Worm (Caenorhabditis elegans): Measurements from ENCODE around the gene M02B1.4.

The M02B1.4 gene

DNA sequence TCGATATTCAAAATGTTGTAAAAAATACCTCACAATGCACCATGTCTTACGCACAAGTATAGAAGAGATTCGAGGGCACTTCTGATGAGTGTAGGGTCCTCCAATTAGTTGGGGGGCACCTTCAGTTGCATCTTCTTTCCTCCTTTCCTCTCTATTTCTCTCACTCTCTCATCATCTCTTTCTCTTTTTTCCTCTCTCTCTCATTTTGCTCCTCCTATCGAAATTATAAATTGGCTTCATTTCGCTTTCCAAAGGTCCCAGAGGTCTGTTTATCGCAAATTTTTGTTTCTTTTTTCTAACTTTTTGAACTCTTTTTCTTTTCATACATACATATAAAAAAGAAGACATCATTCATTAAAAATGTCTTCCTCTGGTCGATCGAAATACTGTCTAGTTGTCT is 17.8 kb upstream of the M02B1.4 start:
- TF ChIP-seq unc-55 (GFP tag; optimal IDR thresholded peaks at IDR 0.05) (no peak), lsy-2 (tag; optimal IDR thresholded peaks at IDR 0.05) (peak in 1 of 2 experiments; percentile 7), zag-1 (tag; optimal IDR thresholded peaks at IDR 0.05) (no peak), C34F6.9 (tag; optimal IDR thresholded peaks at IDR 0.05) (peak; percentile 18)

DNA sequence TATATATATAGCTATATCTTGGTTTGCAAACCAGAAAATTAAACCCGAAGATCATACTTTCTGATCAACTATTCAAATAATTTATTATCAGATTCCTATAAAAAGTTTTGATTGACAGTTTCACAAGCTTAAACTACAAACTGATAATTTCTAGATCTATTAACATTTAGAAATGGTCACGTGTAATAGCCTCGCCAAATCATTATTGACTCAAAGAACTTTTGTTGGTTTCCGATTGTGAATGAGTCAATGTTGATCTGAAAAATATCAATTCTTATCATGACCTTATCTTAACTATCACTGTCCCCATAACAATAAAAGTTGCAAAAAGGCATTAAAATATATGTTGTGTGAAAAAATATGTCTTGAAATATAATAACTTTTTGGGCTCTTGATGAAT is 17.0 kb upstream of the M02B1.4 start:
- TF ChIP-seq nhr-21 (tag; optimal IDR thresholded peaks at IDR 0.05) (no peak), nhr-77 (tag; optimal IDR thresholded peaks at IDR 0.05) (no peak), lin-13 (GFP tag; optimal IDR thresholded peaks at IDR 0.05) (no peak), crh-2 (tag; optimal IDR thresholded peaks at IDR 0.05) (peak; percentile 53), sma-9 (GFP tag; optimal IDR thresholded peaks at IDR 0.05) (peak; percentile 55), sma-9 (tag; optimal IDR thresholded peaks at IDR 0.05) (no peak), fos-1 (tag; optimal IDR thresholded peaks at IDR 0.05) (peak; percentile 85), ZK546.5 (tag; optimal IDR thresholded peaks at IDR 0.05) (no peak), lsy-2 (tag; optimal IDR thresholded peaks at IDR 0.05) (peak in 1 of 2 experiments; percentile 8), gmeb-1 (tag; optimal IDR thresholded peaks at IDR 0.05) (peak; percentile 32), skn-1 (tag; optimal IDR thresholded peaks at IDR 0.05) (peak; percentile 71), zag-1 (tag; optimal IDR thresholded peaks at IDR 0.05) (no peak)

DNA sequence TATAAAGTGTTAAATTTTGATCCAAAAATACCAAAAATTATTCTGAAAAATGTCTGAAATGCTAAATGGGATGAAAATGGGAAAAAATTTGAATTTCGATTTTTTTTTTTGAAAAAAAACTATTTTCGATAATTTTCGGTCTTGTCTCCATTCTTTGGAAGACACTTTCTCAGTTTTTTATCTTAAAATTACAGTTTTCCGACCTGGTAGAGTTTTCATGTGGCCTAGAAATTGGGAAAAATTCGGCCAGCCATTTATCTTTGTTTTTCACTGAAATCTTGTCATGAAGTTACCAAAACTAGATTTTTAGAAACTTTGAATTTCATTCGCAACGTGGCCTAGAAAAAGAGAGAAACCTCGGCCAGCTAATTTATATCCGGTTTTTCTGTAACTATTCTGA is 15.8 kb upstream of the M02B1.4 start:
- TF ChIP-seq egl-27 (tag; optimal IDR thresholded peaks at IDR 0.05), result no peak
- no peak for TF ChIP-seq alr-1 (tag; optimal IDR thresholded peaks at IDR 0.05)
- TF ChIP-seq dmd-4 (tag; optimal IDR thresholded peaks at IDR 0.05), result no peak
- no peak for TF ChIP-seq lin-39 (tag; optimal IDR thresholded peaks at IDR 0.05)
- TF ChIP-seq lin-13 (GFP tag; optimal IDR thresholded peaks at IDR 0.05), result no peak
- no peak for TF ChIP-seq sma-3 (GFP tag; optimal IDR thresholded peaks at IDR 0.05)
- no peak for TF ChIP-seq elt-3 (tag; optimal IDR thresholded peaks at IDR 0.05)
- TF ChIP-seq ama-1 (optimal IDR thresholded peaks at IDR 0.05), result no peak
- TF ChIP-seq skn-1 (tag; optimal IDR thresholded peaks at IDR 0.05), result no peak
- TF ChIP-seq mdl-1 (tag; optimal IDR thresholded peaks at IDR 0.05), result no peak
- no peak for TF ChIP-seq crh-2 (tag; optimal IDR thresholded peaks at IDR 0.05)
- no peak for TF ChIP-seq ztf-1 (GFP tag; conservative IDR thresholded peaks at IDR 0.05)

DNA sequence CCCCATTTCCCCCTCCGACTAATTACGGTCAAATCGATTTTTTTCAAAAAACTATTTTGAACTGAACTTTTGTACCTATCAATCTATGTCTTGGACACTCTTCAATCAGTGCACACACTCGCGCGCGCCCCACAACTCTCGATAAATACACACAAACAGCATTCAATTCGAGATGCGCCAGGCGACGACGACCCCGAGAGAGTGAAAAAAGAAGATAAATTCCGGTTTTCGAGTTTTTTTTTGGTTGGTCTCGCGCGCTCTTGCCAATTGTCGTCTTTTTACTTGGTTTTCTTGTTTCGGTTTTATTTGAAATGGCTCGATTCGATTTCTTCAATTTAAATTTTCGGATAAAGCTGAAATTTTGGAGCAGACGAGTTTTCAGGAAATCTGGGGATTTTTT is 15.2 kb upstream of the M02B1.4 start:
- no peak for TF ChIP-seq elt-3 (tag; optimal IDR thresholded peaks at IDR 0.05)
- TF ChIP-seq lin-11 (tag; optimal IDR thresholded peaks at IDR 0.05), result no peak
- TF ChIP-seq fos-1 (tag; optimal IDR thresholded peaks at IDR 0.05), result peak; percentile 38
- peak; percentile 39 for TF ChIP-seq sem-4 (tag; optimal IDR thresholded peaks at IDR 0.05)
- no peak for TF ChIP-seq ZK546.5 (tag; optimal IDR thresholded peaks at IDR 0.05)
- TF ChIP-seq dmd-4 (tag; optimal IDR thresholded peaks at IDR 0.05), result no peak
- TF ChIP-seq ama-1 (optimal IDR thresholded peaks at IDR 0.05), result no peak
- no peak for TF ChIP-seq nhr-77 (tag; optimal IDR thresholded peaks at IDR 0.05)
- TF ChIP-seq ceh-82 (tag; optimal IDR thresholded peaks at IDR 0.05), result no peak
- TF ChIP-seq mbf-1 (tag; optimal IDR thresholded peaks at IDR 0.05), result no peak
- no peak for TF ChIP-seq sma-3 (GFP tag; optimal IDR thresholded peaks at IDR 0.05)
- no peak for TF ChIP-seq elt-1 (tag; optimal IDR thresholded peaks at IDR 0.05)
- no peak for TF ChIP-seq lin-13 (GFP tag; optimal IDR thresholded peaks at IDR 0.05)
- TF ChIP-seq nhr-10 (tag; optimal IDR thresholded peaks at IDR 0.05), result no peak
- no peak for TF ChIP-seq nhr-23 (tag; optimal IDR thresholded peaks at IDR 0.05)
- TF ChIP-seq nhr-129 (tag; optimal IDR thresholded peaks at IDR 0.05), result peak; percentile 41
- TF ChIP-seq nhr-12 (tag; optimal IDR thresholded peaks at IDR 0.05), result no peak
- no peak for TF ChIP-seq unc-62 (GFP tag; optimal IDR thresholded peaks at IDR 0.05)
- no peak for TF ChIP-seq mab-5 (tag; optimal IDR thresholded peaks at IDR 0.05)
- TF ChIP-seq ztf-11 (tag; optimal IDR thresholded peaks at IDR 0.05), result no peak
- TF ChIP-seq skn-1 (tag; optimal IDR thresholded peaks at IDR 0.05), result no peak
- no peak for TF ChIP-seq snpc-4 (tag; optimal IDR thresholded peaks at IDR 0.05)
- TF ChIP-seq nhr-237 (tag; optimal IDR thresholded peaks at IDR 0.05), result no peak
- TF ChIP-seq zag-1 (tag; optimal IDR thresholded peaks at IDR 0.05), result no peak
- TF ChIP-seq nhr-11 (tag; optimal IDR thresholded peaks at IDR 0.05), result no peak
- no peak for TF ChIP-seq Y55F3AM.14 (GFP tag; optimal IDR thresholded peaks at IDR 0.05)
- no peak for TF ChIP-seq ztf-4 (tag; optimal IDR thresholded peaks at IDR 0.05)
- no peak for TF ChIP-seq gmeb-1 (tag; optimal IDR thresholded peaks at IDR 0.05)
- TF ChIP-seq R02D3.7 (tag; optimal IDR thresholded peaks at IDR 0.05), result no peak
- TF ChIP-seq unc-39 (tag; optimal IDR thresholded peaks at IDR 0.05), result no peak
- TF ChIP-seq aly-2 (tag; optimal IDR thresholded peaks at IDR 0.05), result no peak
- no peak for TF ChIP-seq unc-55 (GFP tag; optimal IDR thresholded peaks at IDR 0.05)
- TF ChIP-seq crh-2 (tag; optimal IDR thresholded peaks at IDR 0.05), result no peak
- TF ChIP-seq blmp-1 (tag; optimal IDR thresholded peaks at IDR 0.05; ENCODE audit: insufficient read depth), result peak; percentile 11
- TF ChIP-seq ceh-16 (tag; optimal IDR thresholded peaks at IDR 0.05), result no peak
- TF ChIP-seq egl-27 (tag; optimal IDR thresholded peaks at IDR 0.05), result no peak
- TF ChIP-seq peb-1 (tag; optimal IDR thresholded peaks at IDR 0.05), result no peak
- no peak for TF ChIP-seq ztf-1 (GFP tag; conservative IDR thresholded peaks at IDR 0.05)
- no peak for TF ChIP-seq lin-39 (tag; optimal IDR thresholded peaks at IDR 0.05)
- peak; percentile 49 for TF ChIP-seq F13H6.1 (tag; optimal IDR thresholded peaks at IDR 0.05)
- TF ChIP-seq nhr-6 (tag; optimal IDR thresholded peaks at IDR 0.05), result no peak

All from whole organism, L2 larva.